Worm (Caenorhabditis elegans) whole organism, L1 larva: ENCODE data around the gene F57A8.1.

Source experiments
- C16A3.4 ChIP-seq: fragments of 150-350 bp; optimal IDR thresholded peaks from 2 replicates; lab custom pipeline; 2014; ENCODE audit warnings: missing biosample characterization, missing genetic modification characterization
- C34B4.2 ChIP-seq: sonication (generic microtip); optimal IDR thresholded peaks from 2 replicates; lab custom pipeline; 2017; ENCODE audit warnings: mild to moderate bottlenecking, missing genetic modification characterization, missing compliant biosample characterization
- Y116A8C.19 ChIP-seq: sonication (generic microtip); optimal IDR thresholded peaks from 2 replicates; lab custom pipeline; 2016; ENCODE audit warnings: missing compliant biosample characterization, missing genetic modification characterization, borderline replicate concordance
- aha-1 ChIP-seq: fragments of 150-350 bp; optimal IDR thresholded peaks from 2 replicates; lab custom pipeline; 2014; ENCODE audit warnings: missing biosample characterization, missing genetic modification characterization
- ama-1 ChIP-seq: fragments of 150-350 bp; optimal IDR thresholded peaks from 2 replicates; lab custom pipeline; 2014
- ceh-88 ChIP-seq: fragments of 200-800 bp; sonication (Bioruptor generic); IDR thresholded peaks from 2 replicates; pipeline ENCODE4 v1.3.6; 2022; ENCODE audit warnings: missing genetic modification characterization, missing compliant biosample characterization
- ceh-90 ChIP-seq: sonication (generic microtip); optimal IDR thresholded peaks from 2 replicates; lab custom pipeline; 2016; ENCODE audit warnings: missing genetic modification characterization, missing compliant biosample characterization
- dsc-1 ChIP-seq: sonication (generic microtip); optimal IDR thresholded peaks from 2 replicates; lab custom pipeline; 2016; ENCODE audit warnings: mild to moderate bottlenecking, missing genetic modification characterization, missing compliant biosample characterization
- efl-1 ChIP-seq, 4 experiments: fragments of 150-350 bp; optimal IDR thresholded peaks in 3 of 4; peaks in 1 of 4; 1 replicate in 1 of 4; 2 replicates in 3 of 4; lab custom pipeline; 2014; ENCODE audit warnings: missing biosample characterization in 2 of 4, missing genetic modification characterization in 2 of 4, missing genetic modification reagents in 2 of 4
- efl-3 ChIP-seq: fragments of 200-800 bp; sonication (Bioruptor generic); optimal IDR thresholded peaks from 2 replicates; lab custom pipeline; 2018; ENCODE audit warnings: mild to moderate bottlenecking, missing genetic modification characterization, missing compliant biosample characterization
- egl-13 ChIP-seq: sonication (generic microtip); optimal IDR thresholded peaks from 2 replicates; lab custom pipeline; 2016; ENCODE audit warnings: missing genotype, missing genetic modification reagents, missing genetic modification characterization, missing compliant biosample characterization
- egl-27 ChIP-seq, 2 experiments: fragments of 150-350 bp in 1 of 2; sonication (generic microtip); optimal IDR thresholded peaks; 3 replicates each; lab custom pipeline; 2017 to 2018; ENCODE audit warnings: missing biosample characterization in 2 of 2, missing genetic modification characterization in 2 of 2, missing genetic modification reagents in 2 of 2
- elt-2 ChIP-seq: sonication (generic microtip); optimal IDR thresholded peaks from 2 replicates; lab custom pipeline; 2016; ENCODE audit warnings: missing genetic modification characterization, mild to moderate bottlenecking, inconsistent platforms, missing compliant biosample characterization, missing genetic modification reagents
- fkh-10 ChIP-seq: sonication (generic microtip); optimal IDR thresholded peaks from 2 replicates; lab custom pipeline; 2017; ENCODE audit warnings: missing biosample characterization, missing genetic modification reagents, missing genetic modification characterization
- fkh-4 ChIP-seq: sonication (generic microtip); optimal IDR thresholded peaks from 2 replicates; lab custom pipeline; 2016; ENCODE audit warnings: missing compliant biosample characterization, missing genetic modification characterization, borderline replicate concordance
- fos-1 ChIP-seq: fragments of 150-350 bp; optimal IDR thresholded peaks from 2 replicates; lab custom pipeline; 2014; ENCODE audit warnings: missing biosample characterization, missing genetic modification characterization
- grh-1 ChIP-seq: fragments of 200-800 bp; sonication (Bioruptor generic); IDR thresholded peaks from 2 replicates; pipeline ENCODE4 v1.3.6; 2022; ENCODE audit warnings: missing genetic modification reagents, missing genetic modification characterization, missing compliant biosample characterization
- hlh-17 ChIP-seq: fragments of 200-800 bp; sonication (Bioruptor generic); optimal IDR thresholded peaks from 2 replicates; lab custom pipeline; 2018; ENCODE audit warnings: missing genetic modification characterization, mild to moderate bottlenecking, missing compliant biosample characterization, moderate library complexity, borderline replicate concordance
- hlh-4 ChIP-seq: sonication (generic microtip); optimal IDR thresholded peaks from 2 replicates; lab custom pipeline; 2016; ENCODE audit warnings: mild to moderate bottlenecking, missing genetic modification characterization, missing compliant biosample characterization
- irx-1 ChIP-seq: sonication (generic microtip); optimal IDR thresholded peaks from 2 replicates; lab custom pipeline; 2016; ENCODE audit warnings: missing genetic modification characterization, missing compliant biosample characterization
- isw-1 ChIP-seq: fragments of 200-800 bp; sonication (Bioruptor generic); IDR thresholded peaks from 2 replicates; pipeline ENCODE4 v1.3.6; 2022; ENCODE audit warnings: missing genetic modification characterization, missing compliant biosample characterization
- jun-1 ChIP-seq: fragments of 150-350 bp; optimal IDR thresholded peaks from 2 replicates; lab custom pipeline; 2014; ENCODE audit warnings: missing biosample characterization, missing genetic modification reagents, missing genetic modification characterization
- lin-13 ChIP-seq: fragments of 150-350 bp; optimal IDR thresholded peaks from 2 replicates; lab custom pipeline; 2014; ENCODE audit warnings: missing biosample characterization, missing genetic modification reagents, missing genetic modification characterization
- lin-15B ChIP-seq: fragments of 150-350 bp; sonication (generic microtip); optimal IDR thresholded peaks from 3 replicates; lab custom pipeline; 2014; ENCODE audit warnings: missing biosample characterization, missing genetic modification characterization
- lin-35 ChIP-seq, 2 experiments: fragments of 150-350 bp; optimal IDR thresholded peaks; 2 replicates each; lab custom pipeline; 2014; ENCODE audit warnings: missing biosample characterization in 2 of 2, missing genetic modification characterization in 2 of 2, missing genetic modification reagents in 2 of 2
- lsy-2 ChIP-seq, 2 experiments: fragments of 150-350 bp; optimal IDR thresholded peaks; 2 replicates each; lab custom pipeline; 2014; ENCODE audit warnings: missing biosample characterization in 2 of 2, missing genetic modification characterization in 2 of 2
- mab-9 ChIP-seq: fragments of 200-800 bp; sonication (Bioruptor generic); IDR thresholded peaks from 2 replicates; pipeline ENCODE4 v1.3.6; 2022; ENCODE audit warnings: missing genetic modification reagents, missing genetic modification characterization, missing compliant biosample characterization
- mdl-1 ChIP-seq, 2 experiments: fragments of 150-350 bp; optimal IDR thresholded peaks; 2 replicates each; lab custom pipeline; 2014 to 2017; ENCODE audit warnings: missing biosample characterization in 2 of 2, missing genetic modification characterization in 2 of 2, inconsistent platforms in 1 of 2
- mef-2 ChIP-seq: fragments of 150-350 bp; optimal IDR thresholded peaks from 2 replicates; lab custom pipeline; 2014; ENCODE audit warnings: missing biosample characterization, missing genetic modification characterization
- mep-1 ChIP-seq: fragments of 150-350 bp; optimal IDR thresholded peaks from 2 replicates; lab custom pipeline; 2014; ENCODE audit warnings: missing biosample characterization, missing genetic modification characterization
- nhr-11 ChIP-seq: fragments of 150-350 bp; optimal IDR thresholded peaks from 2 replicates; lab custom pipeline; 2014; ENCODE audit warnings: missing biosample characterization, missing genetic modification characterization
- nhr-20 ChIP-seq: sonication (generic microtip); optimal IDR thresholded peaks from 2 replicates; lab custom pipeline; 2016; ENCODE audit warnings: mild to moderate bottlenecking, missing genetic modification characterization, missing compliant biosample characterization
- nhr-237 ChIP-seq: fragments of 150-350 bp; optimal IDR thresholded peaks from 2 replicates; lab custom pipeline; 2014; ENCODE audit warnings: missing biosample characterization, missing genetic modification characterization
- nhr-28 ChIP-seq: fragments of 150-350 bp; optimal IDR thresholded peaks from 2 replicates; lab custom pipeline; 2014; ENCODE audit warnings: missing biosample characterization, missing genetic modification characterization
- nhr-47 ChIP-seq: sonication (generic microtip); optimal IDR thresholded peaks from 2 replicates; lab custom pipeline; 2016; ENCODE audit warnings: mild to moderate bottlenecking, missing genetic modification characterization, moderate library complexity, missing compliant biosample characterization
- nhr-71 ChIP-seq: sonication (generic microtip); optimal IDR thresholded peaks from 2 replicates; lab custom pipeline; 2016; ENCODE audit warnings: mild to moderate bottlenecking, missing genetic modification characterization, moderate library complexity, missing compliant biosample characterization
- nhr-77 ChIP-seq: fragments of 150-350 bp; optimal IDR thresholded peaks from 2 replicates; lab custom pipeline; 2014; ENCODE audit warnings: missing biosample characterization, missing genetic modification characterization
- nhr-84 ChIP-seq: sonication (generic microtip); optimal IDR thresholded peaks from 2 replicates; lab custom pipeline; 2017; ENCODE audit warnings: missing biosample characterization, missing genetic modification characterization
- nhr-85 ChIP-seq: sonication (generic microtip); peaks from one replicate; lab custom pipeline; 2016; ENCODE audit warnings: missing genetic modification characterization, inconsistent platforms, missing compliant biosample characterization
- nhr-90 ChIP-seq: sonication (generic microtip); optimal IDR thresholded peaks from 2 replicates; lab custom pipeline; 2016; ENCODE audit warnings: mild to moderate bottlenecking, missing genetic modification characterization, missing compliant biosample characterization; ENCODE audit not compliant: poor library complexity
- pax-3 ChIP-seq: fragments of 200-800 bp; sonication (Bioruptor generic); optimal IDR thresholded peaks from 2 replicates; lab custom pipeline; 2018; ENCODE audit warnings: mild to moderate bottlenecking, missing genetic modification characterization, moderate library complexity, missing compliant biosample characterization
- snpc-4 ChIP-seq: fragments of 150-350 bp; optimal IDR thresholded peaks from 2 replicates; lab custom pipeline; 2014; ENCODE audit warnings: missing biosample characterization, missing genetic modification characterization
- snu-23 ChIP-seq: sonication (generic microtip); optimal IDR thresholded peaks from 2 replicates; lab custom pipeline; 2016; ENCODE audit warnings: missing genetic modification characterization, missing compliant biosample characterization
- sox-4 ChIP-seq: sonication (generic microtip); optimal IDR thresholded peaks from 2 replicates; lab custom pipeline; 2016; ENCODE audit warnings: missing genetic modification characterization, missing compliant biosample characterization
- sup-37 ChIP-seq: fragments of 200-800 bp; sonication (Bioruptor generic); optimal IDR thresholded peaks from 2 replicates; lab custom pipeline; 2018; ENCODE audit warnings: mild to moderate bottlenecking, missing genetic modification characterization, missing compliant biosample characterization
- swsn-7 ChIP-seq: sonication (generic microtip); optimal IDR thresholded peaks from 2 replicates; lab custom pipeline; 2016; ENCODE audit warnings: missing genetic modification characterization, missing compliant biosample characterization
- tlp-1 ChIP-seq: fragments of 150-350 bp; optimal IDR thresholded peaks from 2 replicates; lab custom pipeline; 2014; ENCODE audit warnings: missing biosample characterization, missing genetic modification characterization
- unc-130 ChIP-seq: fragments of 150-350 bp; optimal IDR thresholded peaks from 2 replicates; lab custom pipeline; 2017; ENCODE audit warnings: missing biosample characterization, missing genetic modification characterization, inconsistent platforms
- unc-30 ChIP-seq: sonication (generic microtip); optimal IDR thresholded peaks from 2 replicates; lab custom pipeline; 2017; ENCODE audit warnings: missing biosample characterization, missing genetic modification characterization
- unc-62 ChIP-seq: fragments of 150-350 bp; optimal IDR thresholded peaks from 2 replicates; lab custom pipeline; 2014; ENCODE audit warnings: missing biosample characterization, missing genetic modification reagents, missing genetic modification characterization
- unc-86 ChIP-seq: sonication (generic microtip); optimal IDR thresholded peaks from 2 replicates; lab custom pipeline; 2016; ENCODE audit warnings: missing genetic modification characterization, missing compliant biosample characterization
- unc-98 ChIP-seq: fragments of 200-800 bp; sonication (Bioruptor generic); IDR thresholded peaks from 2 replicates; pipeline ENCODE4 v1.3.6; 2022; ENCODE audit warnings: missing genetic modification characterization, missing compliant biosample characterization
- ztf-11 ChIP-seq, 2 experiments: sonication (generic microtip); optimal IDR thresholded peaks; 2 replicates each; lab custom pipeline; 2016 to 2017; ENCODE audit warnings: missing genetic modification characterization in 2 of 2, missing biosample characterization in 1 of 2, missing compliant biosample characterization in 1 of 2

F57A8.1 gene

ce11 chrV:10003315-10003969 is 33.7 kb upstream of the F57A8.1 start:
- TF ChIP-seq dsc-1 (tag; lab: Kevin White, UChicago) (peak; percentile 40), nhr-71 (tag; lab: Kevin White, UChicago) (peak; percentile 73), pax-3 (tag; lab: Kevin White, UChicago) (no peak), ama-1 (lab: Kevin White, UChicago) (no peak), lin-35 (GFP tag; optimal IDR thresholded peaks at IDR 0.05; lab: Kevin White, UChicago) (peak; percentile 30 to 62), swsn-7 (peak; percentile 47), jun-1 (tag; lab: Kevin White, UChicago) (no peak), hlh-4 (tag; lab: Kevin White, UChicago) (no peak), nhr-237 (tag; lab: Kevin White, UChicago) (no peak), efl-1 (optimal IDR thresholded peaks at IDR 0.05; lab: Kevin White, UChicago) (peak; percentile 68 to 70), efl-1 (GFP tag; optimal IDR thresholded peaks at IDR 0.05 in 1 of 2; lab: Kevin White, UChicago) (peak in 1 of 2 experiments; percentile 44), nhr-85 (tag; lab: Kevin White, UChicago) (peak; percentile 33), fkh-4 (tag; lab: Kevin White, UChicago) (no peak), tlp-1 (tag; lab: Kevin White, UChicago) (no peak), nhr-90 (no peak), lin-13 (peak; percentile 21), ztf-11 (tag; optimal IDR thresholded peaks at IDR 0.05; lab: Kevin White, UChicago) (no peak), C16A3.4 (tag; lab: Kevin White, UChicago) (peak; percentile 83), isw-1 (GFP tag; lab: Robert Waterston, UW) (no peak), unc-30 (tag; lab: Kevin White, UChicago) (no peak), snpc-4 (tag; lab: Kevin White, UChicago) (peak; percentile 33), mdl-1 (tag; optimal IDR thresholded peaks at IDR 0.05; lab: Kevin White, UChicago) (peak in 1 of 2 experiments; percentile 1), nhr-11 (tag; lab: Kevin White, UChicago) (no peak), egl-13 (tag; lab: Kevin White, UChicago) (no peak), nhr-77 (peak; percentile 31), egl-27 (tag; optimal IDR thresholded peaks at IDR 0.05; lab: Kevin White, UChicago) (no peak), mab-9 (GFP tag; lab: Robert Waterston, UW) (no peak), fkh-10 (GFP tag; lab: Kevin White, UChicago) (no peak), lin-15B (tag; lab: Kevin White, UChicago) (peak; percentile 50), nhr-84 (tag; lab: Kevin White, UChicago) (no peak), mep-1 (peak; percentile 49), C34B4.2 (tag; lab: Kevin White, UChicago) (no peak), unc-98 (GFP tag; lab: Robert Waterston, UW) (no peak), fos-1 (no peak), irx-1 (tag; lab: Kevin White, UChicago) (no peak), nhr-28 (no peak), nhr-20 (tag; lab: Kevin White, UChicago) (peak; percentile 60), unc-86 (tag; lab: Kevin White, UChicago) (no peak), Y116A8C.19 (tag; lab: Kevin White, UChicago) (no peak), grh-1 (GFP tag; lab: Robert Waterston, UW) (no peak), mef-2 (tag; lab: Kevin White, UChicago) (no peak), nhr-47 (tag; lab: Kevin White, UChicago) (peak; percentile 40), aha-1 (tag; lab: Kevin White, UChicago) (no peak), hlh-17 (no peak), unc-62 (GFP tag; lab: Kevin White, UChicago) (no peak), efl-3 (GFP tag; lab: Kevin White, UChicago) (no peak), ceh-90 (tag; lab: Kevin White, UChicago) (no peak), elt-2 (tag; lab: Kevin White, UChicago) (peak; percentile 39), ceh-88 (GFP tag; lab: Robert Waterston, UW) (no peak), sox-4 (tag; lab: Kevin White, UChicago) (no peak), unc-130 (tag; lab: Kevin White, UChicago) (peak; percentile 48), sup-37 (GFP tag; lab: Kevin White, UChicago) (no peak), lsy-2 (tag; optimal IDR thresholded peaks at IDR 0.05; lab: Kevin White, UChicago) (peak; percentile 56 to 83), snu-23 (GFP tag; lab: Kevin White, UChicago) (peak; percentile 70)
